Worm (Caenorhabditis elegans): ENCODE measurements around the gene ZK1307.1.

- TF ChIP-seq pha-4 (GFP tag; IDR thresholded peaks at IDR 0.05): no peak
- TF ChIP-seq pha-4 (tag; optimal IDR thresholded peaks at IDR 0.05): no peak
- TF ChIP-seq lsy-2 (tag; optimal IDR thresholded peaks at IDR 0.05): peak in 1 of 2 experiments; percentile 82
- peak; percentile 21 for TF ChIP-seq nhr-11 (tag; optimal IDR thresholded peaks at IDR 0.05)
- TF ChIP-seq Y5F2A.4 (GFP tag; optimal IDR thresholded peaks at IDR 0.05): no peak
- no peak for TF ChIP-seq tra-1 (GFP tag; IDR thresholded peaks at IDR 0.05)
- TF ChIP-seq lim-7 (GFP tag; IDR thresholded peaks at IDR 0.05): no peak
- no peak for TF ChIP-seq F10B5.3 (tag; optimal IDR thresholded peaks at IDR 0.05)
- TF ChIP-seq fkh-10 (GFP tag; optimal IDR thresholded peaks at IDR 0.05): peak; percentile 26
- no peak for TF ChIP-seq zfp-3 (GFP tag; conservative IDR thresholded peaks at IDR 0.05)
- no peak for TF ChIP-seq zag-1 (tag; optimal IDR thresholded peaks at IDR 0.05)
- TF ChIP-seq nhr-237 (tag; optimal IDR thresholded peaks at IDR 0.05): no peak
- TF ChIP-seq ZK546.5 (tag; optimal IDR thresholded peaks at IDR 0.05): no peak
- TF ChIP-seq nhr-76 (tag; optimal IDR thresholded peaks at IDR 0.05): no peak
- no peak for TF ChIP-seq spr-1 (tag; optimal IDR thresholded peaks at IDR 0.05)
Observed at ce11 chrII:9668959-9669358, 13.6 kb upstream of the ZK1307.1 start, which contains the start of gene taf-8.
